Fruit fly (Drosophila melanogaster): ENCODE measurements around the gene CG43076.

CG43076 gene

dm6 chrX:15223482-15223881, at the start of gene CG43076:
CG43076 (minus strand) TSS chrX:15223582.
- TF ChIP-seq usp (GFP tag; optimal IDR thresholded peaks at IDR 0.05) = no peak
- TF ChIP-seq Dll (optimal IDR thresholded peaks at IDR 0.05) = no peak
- no peak for TF ChIP-seq psq (optimal IDR thresholded peaks at IDR 0.05)
- TF ChIP-seq CG8478 (optimal IDR thresholded peaks at IDR 0.05) = no peak
- no peak for TF ChIP-seq pan (optimal IDR thresholded peaks at IDR 0.05)

DNA sequence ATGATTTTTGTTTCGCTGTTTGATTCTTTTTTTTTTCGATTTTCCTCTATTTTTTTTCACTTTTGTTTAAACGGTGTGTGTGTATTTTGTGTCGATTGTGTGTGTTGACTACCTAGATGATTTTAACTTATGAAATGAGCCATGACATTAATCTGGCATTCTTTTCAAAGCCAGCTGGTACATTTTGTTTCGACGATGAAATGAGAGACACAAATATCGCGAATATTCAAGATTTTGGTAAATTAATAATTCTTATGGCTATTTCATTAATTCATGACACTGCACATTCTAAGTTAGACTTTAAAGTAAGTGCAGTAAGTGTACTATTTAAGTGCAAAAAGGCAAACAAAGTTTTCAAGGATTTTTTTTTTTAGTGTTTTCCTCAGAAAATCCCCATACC, 48.9 kb upstream of the CG43076 start, which contains the start of gene CG9106:
Gene CG9106 (minus strand): TSS at position 101 of the 400 bp plus-strand sequence.
- TF ChIP-seq psq (optimal IDR thresholded peaks at IDR 0.05) (no peak), CG8478 (optimal IDR thresholded peaks at IDR 0.05) (no peak), pan (optimal IDR thresholded peaks at IDR 0.05) (no peak), usp (GFP tag; optimal IDR thresholded peaks at IDR 0.05) (no peak), EcR (GFP tag; optimal IDR thresholded peaks at IDR 0.05) (no peak), Dll (optimal IDR thresholded peaks at IDR 0.05) (no peak)

dm6 chrX:15259295-15259694, 35.9 kb upstream of the CG43076 start:
- TF ChIP-seq Dll (optimal IDR thresholded peaks at IDR 0.05) (no peak), pan (optimal IDR thresholded peaks at IDR 0.05) (no peak), EcR (GFP tag; optimal IDR thresholded peaks at IDR 0.05) (no peak), CG8478 (optimal IDR thresholded peaks at IDR 0.05) (no peak), psq (optimal IDR thresholded peaks at IDR 0.05) (no peak), usp (GFP tag; optimal IDR thresholded peaks at IDR 0.05) (no peak)

dm6 chrX:15244813-15245212, 21.4 kb upstream of the CG43076 start, which contains the start of gene PPYR1:
PPYR1 (minus strand) TSS chrX:15244913.
- no peak for TF ChIP-seq usp (GFP tag; optimal IDR thresholded peaks at IDR 0.05)
- TF ChIP-seq psq (optimal IDR thresholded peaks at IDR 0.05) = no peak
- TF ChIP-seq EcR (GFP tag; optimal IDR thresholded peaks at IDR 0.05) = no peak
- TF ChIP-seq CG8478 (optimal IDR thresholded peaks at IDR 0.05) = no peak
- no peak for TF ChIP-seq Dll (optimal IDR thresholded peaks at IDR 0.05)
- no peak for TF ChIP-seq pan (optimal IDR thresholded peaks at IDR 0.05)

- TF ChIP-seq pan (optimal IDR thresholded peaks at IDR 0.05) = no peak
- no peak for TF ChIP-seq CG8478 (optimal IDR thresholded peaks at IDR 0.05)
- no peak for TF ChIP-seq usp (GFP tag; optimal IDR thresholded peaks at IDR 0.05)
- TF ChIP-seq Dll (optimal IDR thresholded peaks at IDR 0.05) = no peak
- TF ChIP-seq EcR (GFP tag; optimal IDR thresholded peaks at IDR 0.05) = no peak
- TF ChIP-seq psq (optimal IDR thresholded peaks at IDR 0.05) = no peak
Measured at dm6 chrX:15235252-15235651, 11.9 kb upstream of the CG43076 start.

DNA sequence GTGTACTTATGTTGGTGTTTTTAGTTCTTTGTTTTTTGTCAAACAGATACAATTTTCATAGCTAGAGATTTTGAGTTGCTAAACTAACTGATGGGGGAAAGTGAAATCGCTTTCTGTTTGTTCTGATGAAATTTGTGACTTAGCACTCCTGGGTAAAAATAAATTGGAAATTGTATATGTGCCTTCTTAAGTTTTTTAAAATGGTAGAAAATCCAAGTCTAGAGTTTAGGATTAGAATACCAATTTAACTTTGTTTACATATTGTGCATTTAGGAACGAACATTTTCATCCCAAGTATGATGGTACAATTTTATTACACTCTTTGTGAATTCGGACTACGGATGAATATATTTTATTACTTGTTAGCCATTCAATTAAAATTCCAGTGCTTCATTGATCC, 6.4 kb upstream of the CG43076 start, which contains the start of gene CG9101:
Gene CG9101 (minus strand): TSS at position 101 of the 400 bp plus-strand sequence.
- no peak for TF ChIP-seq usp (GFP tag; optimal IDR thresholded peaks at IDR 0.05)
- TF ChIP-seq pan (optimal IDR thresholded peaks at IDR 0.05) = no peak
- TF ChIP-seq EcR (GFP tag; optimal IDR thresholded peaks at IDR 0.05) = no peak
- TF ChIP-seq CG8478 (optimal IDR thresholded peaks at IDR 0.05) = no peak
- TF ChIP-seq Dll (optimal IDR thresholded peaks at IDR 0.05) = no peak
- TF ChIP-seq psq (optimal IDR thresholded peaks at IDR 0.05) = no peak

DNA sequence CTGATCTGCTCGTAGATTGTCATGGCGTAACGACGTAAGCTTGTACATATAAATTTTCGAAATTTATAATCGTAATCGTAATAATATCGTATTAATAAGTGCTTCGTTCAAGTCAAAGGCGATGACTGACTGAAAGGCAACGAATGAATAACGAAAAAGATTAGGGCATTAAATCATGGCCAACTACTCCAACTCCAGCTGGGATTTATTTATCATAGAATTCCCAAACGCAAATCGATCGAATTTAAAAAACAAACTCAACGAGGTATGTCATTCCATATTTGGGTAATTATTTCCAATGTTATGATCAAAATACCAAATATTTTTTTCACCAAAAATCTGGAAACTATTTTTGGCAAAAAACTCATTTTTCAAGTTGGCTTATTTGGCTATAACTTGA, 2.3 kb downstream of the CG43076 start, which contains the start of gene CG43075:
Gene CG43075 (minus strand): TSS at position 101 of the 400 bp plus-strand sequence.
- TF ChIP-seq CG8478 (optimal IDR thresholded peaks at IDR 0.05) = no peak

dm6 chrX:15216048-15216447, 7.3 kb downstream of the CG43076 start:
- TF ChIP-seq CG8478 (optimal IDR thresholded peaks at IDR 0.05) (no peak), psq (optimal IDR thresholded peaks at IDR 0.05) (no peak), Dll (optimal IDR thresholded peaks at IDR 0.05) (no peak), EcR (GFP tag; optimal IDR thresholded peaks at IDR 0.05) (no peak), pan (optimal IDR thresholded peaks at IDR 0.05) (no peak), usp (GFP tag; optimal IDR thresholded peaks at IDR 0.05) (no peak)

DNA sequence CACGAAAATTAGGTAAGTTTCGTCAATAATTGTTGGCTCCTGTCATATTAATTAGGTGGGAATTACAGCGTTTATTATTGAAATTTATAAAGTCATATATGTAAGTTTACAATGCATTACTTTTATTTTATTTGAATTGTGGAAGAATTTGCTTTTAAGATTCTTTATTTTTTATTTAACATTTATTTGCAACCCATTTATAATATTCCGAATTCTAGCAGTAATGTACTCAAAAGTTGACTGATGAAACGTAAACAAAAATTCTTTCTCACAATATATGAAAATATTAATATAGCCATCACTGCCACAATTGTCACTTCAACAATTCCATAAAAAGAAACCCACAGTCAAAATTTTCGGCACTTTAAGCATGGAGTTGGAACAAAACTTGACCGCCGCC, 13.3 kb downstream of the CG43076 start, which contains the start of gene CG5662:
Gene CG5662 (plus strand): TSS at position 301 of the 400 bp plus-strand sequence.
- TF ChIP-seq psq (optimal IDR thresholded peaks at IDR 0.05) (no peak), pan (optimal IDR thresholded peaks at IDR 0.05) (no peak), usp (GFP tag; optimal IDR thresholded peaks at IDR 0.05) (no peak), CG8478 (optimal IDR thresholded peaks at IDR 0.05) (no peak), EcR (GFP tag; optimal IDR thresholded peaks at IDR 0.05) (no peak), Dll (optimal IDR thresholded peaks at IDR 0.05) (no peak)

dm6 chrX:15206536-15206935, 16.8 kb downstream of the CG43076 start, which contains the start of gene CG32588:
CG32588 (minus strand) TSS chrX:15206636.
- TF ChIP-seq psq (optimal IDR thresholded peaks at IDR 0.05) (no peak), EcR (GFP tag; optimal IDR thresholded peaks at IDR 0.05) (no peak), CG8478 (optimal IDR thresholded peaks at IDR 0.05) (no peak), Dll (optimal IDR thresholded peaks at IDR 0.05) (no peak), pan (optimal IDR thresholded peaks at IDR 0.05) (no peak), usp (GFP tag; optimal IDR thresholded peaks at IDR 0.05) (no peak)

DNA sequence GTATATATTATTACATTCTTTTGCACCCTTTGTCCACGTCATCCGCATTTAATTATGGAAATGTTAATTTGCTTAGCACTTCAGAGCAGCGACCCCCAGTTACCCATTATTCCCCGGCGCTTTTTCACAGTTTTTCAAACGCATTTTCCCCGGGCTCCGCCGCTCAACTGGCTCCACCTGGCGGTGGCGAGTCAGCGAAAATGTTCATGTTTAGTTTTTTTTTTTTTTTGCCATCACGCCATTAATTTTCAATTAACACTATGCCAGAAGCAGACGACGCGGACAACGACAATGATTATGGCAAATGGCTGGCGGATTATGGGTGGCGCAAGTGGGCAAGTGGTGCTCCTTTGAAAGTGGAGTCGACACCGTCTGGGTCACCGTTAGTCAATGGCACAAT, 19.7 kb downstream of the CG43076 start:
- TF ChIP-seq usp (GFP tag; optimal IDR thresholded peaks at IDR 0.05) = no peak
- TF ChIP-seq EcR (GFP tag; optimal IDR thresholded peaks at IDR 0.05) = no peak
- no peak for TF ChIP-seq CG8478 (optimal IDR thresholded peaks at IDR 0.05)
- no peak for TF ChIP-seq psq (optimal IDR thresholded peaks at IDR 0.05)
- TF ChIP-seq pan (optimal IDR thresholded peaks at IDR 0.05) = no peak
- TF ChIP-seq Dll (optimal IDR thresholded peaks at IDR 0.05) = no peak

DNA sequence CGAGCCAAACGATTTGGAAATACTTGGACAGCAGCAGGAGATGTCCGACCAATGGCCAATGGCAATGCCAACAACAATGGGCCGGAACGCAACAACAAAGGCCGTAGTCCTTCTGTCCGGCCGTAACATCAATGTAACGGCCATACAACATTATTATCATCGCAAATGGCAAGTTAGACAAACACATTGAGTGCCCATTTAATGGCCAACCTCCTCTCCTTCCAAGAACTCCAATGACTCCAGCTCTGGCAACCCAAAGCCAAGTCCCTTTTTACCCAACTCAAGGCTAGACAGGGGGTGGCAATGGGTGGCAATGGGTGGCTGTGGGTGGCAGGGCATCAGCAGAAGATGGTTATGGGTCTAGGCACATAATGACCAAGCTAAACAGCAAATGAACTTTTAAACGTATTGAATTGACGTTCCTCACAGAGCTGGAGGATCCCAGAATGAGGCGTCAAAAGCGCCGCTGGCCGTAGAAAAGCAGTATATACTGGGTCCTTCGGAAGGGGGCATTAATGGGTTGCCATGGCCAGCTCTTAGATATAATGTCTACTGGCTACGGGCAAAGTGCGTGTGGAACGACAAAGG, 23.4 kb downstream of the CG43076 start:
- TF ChIP-seq psq (optimal IDR thresholded peaks at IDR 0.05) = no peak
- no peak for TF ChIP-seq pan (optimal IDR thresholded peaks at IDR 0.05)
- TF ChIP-seq CG8478 (optimal IDR thresholded peaks at IDR 0.05) = no peak
- no peak for TF ChIP-seq usp (GFP tag; optimal IDR thresholded peaks at IDR 0.05)
- TF ChIP-seq EcR (GFP tag; optimal IDR thresholded peaks at IDR 0.05) = no peak
- TF ChIP-seq Dll (optimal IDR thresholded peaks at IDR 0.05) = no peak

Measured in whole organism.